Worm (Caenorhabditis elegans): Measurements from ENCODE around the gene nsph-3.1.

The nsph-3.1 gene

ce11 chrIV:10935336-10935735 is 14.3 kb upstream of the nsph-3.1 start (continued):
- TF ChIP-seq T26A8.4 (GFP tag; IDR thresholded peaks at IDR 0.05): peak; percentile 50; the same call in 1 of the 2 replicates
- TF ChIP-seq F10B5.3 (tag; optimal IDR thresholded peaks at IDR 0.05): no peak
- peak; percentile 44; the same call in 1 of the 2 replicates for TF ChIP-seq php-3 (GFP tag; IDR thresholded peaks at IDR 0.05)
- 0 out of 2 replicates have a peak, but pooled peaks have one; percentile 54 for TF ChIP-seq lin-1 (GFP tag; IDR thresholded peaks at IDR 0.05)
- no peak for TF ChIP-seq Y105C5A.15 (GFP tag; IDR thresholded peaks at IDR 0.05)
- no peak; the same call in 1 of the 2 replicates for TF ChIP-seq ceh-44 (GFP tag; IDR thresholded peaks at IDR 0.05)
- TF ChIP-seq lsy-2 (tag; optimal IDR thresholded peaks at IDR 0.05): peak; percentile 85 to 90
- peak; percentile 78 for TF ChIP-seq T20F7.1 (GFP tag; optimal IDR thresholded peaks at IDR 0.05)
- TF ChIP-seq ceh-62 (tag; optimal IDR thresholded peaks at IDR 0.05): no peak
- TF ChIP-seq gei-8 (GFP tag; optimal IDR thresholded peaks at IDR 0.05): peak; percentile 4
- peak; percentile 100 for TF ChIP-seq hlh-30 (tag; optimal IDR thresholded peaks at IDR 0.05; ENCODE audit: insufficient read depth)
- no peak for TF ChIP-seq daf-19 (GFP tag; conservative IDR thresholded peaks at IDR 0.05)
- TF ChIP-seq spr-1 (tag; optimal IDR thresholded peaks at IDR 0.05): no peak
- peak; percentile 91 for TF ChIP-seq mxl-2 (GFP tag; conservative IDR thresholded peaks at IDR 0.05)
- peak; percentile 33; the same call in 1 of the 2 replicates for TF ChIP-seq snpc-1.2 (GFP tag; IDR thresholded peaks at IDR 0.05)
- no peak for TF ChIP-seq daf-12 (tag; optimal IDR thresholded peaks at IDR 0.05)
- peak; percentile 52 to 88 for TF ChIP-seq mdl-1 (tag; optimal IDR thresholded peaks at IDR 0.05)
- TF ChIP-seq F44E2.7 (GFP tag; IDR thresholded peaks at IDR 0.05): no peak
- no peak for TF ChIP-seq pha-4 (GFP tag; IDR thresholded peaks at IDR 0.05)
- no peak for TF ChIP-seq pha-4 (tag; optimal IDR thresholded peaks at IDR 0.05)
- TF ChIP-seq vab-7 (GFP tag; IDR thresholded peaks at IDR 0.05): peak; percentile 54
- TF ChIP-seq Y5F2A.4 (GFP tag; optimal IDR thresholded peaks at IDR 0.05): no peak
- no peak for TF ChIP-seq Y48G9A.11 (GFP tag; IDR thresholded peaks at IDR 0.05)
- no peak for TF ChIP-seq dmd-9 (GFP tag; IDR thresholded peaks at IDR 0.05)
- TF ChIP-seq dmd-8 (GFP tag; IDR thresholded peaks at IDR 0.05): no peak
- TF ChIP-seq tra-1 (GFP tag; IDR thresholded peaks at IDR 0.05): peak; percentile 84
- TF ChIP-seq set-16 (GFP tag; IDR thresholded peaks at IDR 0.05): peak; percentile 49
- TF ChIP-seq lin-38 (GFP tag; IDR thresholded peaks at IDR 0.05): no peak
- no peak for TF ChIP-seq madf-5 (GFP tag; IDR thresholded peaks at IDR 0.05)
- TF ChIP-seq nhr-28 (tag; optimal IDR thresholded peaks at IDR 0.05): peak; percentile 55
- TF ChIP-seq nhr-6 (tag; optimal IDR thresholded peaks at IDR 0.05): peak; percentile 67
- no peak for TF ChIP-seq fkh-10 (GFP tag; optimal IDR thresholded peaks at IDR 0.05)
- TF ChIP-seq aha-1 (tag): peak; percentile 75
- peak; percentile 62 for TF ChIP-seq attf-4 (tag; optimal IDR thresholded peaks at IDR 0.05)
- TF ChIP-seq zip-11 (GFP tag; IDR thresholded peaks at IDR 0.05): no peak
- peak; percentile 80 for TF ChIP-seq mdt-29 (GFP tag; IDR thresholded peaks at IDR 0.05)
- peak in 1 of 2 experiments; percentile 62 for TF ChIP-seq hif-1 (tag; optimal IDR thresholded peaks at IDR 0.05)

DNA sequence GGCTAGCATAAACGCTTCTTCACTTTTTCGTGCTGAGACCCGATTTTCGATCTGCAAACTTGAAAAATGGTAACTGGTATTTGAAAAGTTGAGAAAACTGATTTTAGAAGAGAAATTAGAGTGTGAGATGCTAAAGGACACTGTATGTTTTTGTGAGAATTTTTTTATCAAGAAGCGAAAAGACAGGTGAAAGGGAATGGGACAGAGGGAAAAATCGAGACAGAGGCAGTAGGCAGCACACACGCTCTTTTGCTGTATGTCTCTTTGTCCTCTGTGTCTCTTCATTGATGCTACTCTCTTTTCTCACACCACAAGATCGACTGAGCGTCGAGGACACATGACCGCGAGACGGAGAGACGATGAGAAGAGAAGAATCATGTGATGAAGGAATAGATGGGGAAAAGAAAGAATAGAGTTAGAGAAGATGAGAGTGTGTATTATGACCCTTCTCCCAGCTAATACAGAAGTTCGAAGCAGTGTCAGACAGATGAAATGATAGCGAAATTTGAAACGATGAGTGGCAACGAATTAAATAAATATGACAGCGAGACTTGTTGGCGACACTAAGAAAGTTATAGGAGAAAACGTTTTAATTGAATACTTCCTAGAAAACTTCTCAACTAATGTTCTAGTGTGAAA is 13.6 kb upstream of the nsph-3.1 start, which contains the start of gene lgg-2:
Gene lgg-2 (minus strand): TSS at position 51 of the 639 bp plus-strand sequence.
- peak; percentile 93 for TF ChIP-seq mdt-29 (GFP tag; IDR thresholded peaks at IDR 0.05)
- no peak for TF ChIP-seq lin-15B (tag; optimal IDR thresholded peaks at IDR 0.05)
- TF ChIP-seq hmg-1.1 (GFP tag; IDR thresholded peaks at IDR 0.05): peak; percentile 87
- no peak for TF ChIP-seq dmd-9 (GFP tag; IDR thresholded peaks at IDR 0.05)
- TF ChIP-seq nhr-41 (GFP tag; IDR thresholded peaks at IDR 0.05): peak; percentile 84
- peak; percentile 87 for TF ChIP-seq ceh-20 (GFP tag; IDR thresholded peaks at IDR 0.05)
- TF ChIP-seq spr-1 (tag; optimal IDR thresholded peaks at IDR 0.05): peak; percentile 82
- TF ChIP-seq unc-62 (GFP tag; optimal IDR thresholded peaks at IDR 0.05 in 1 of 2): peak in 1 of 2 experiments; percentile 99
- peak; percentile 67 for TF ChIP-seq unc-62 (tag; optimal IDR thresholded peaks at IDR 0.05)
- no peak for TF ChIP-seq daf-12 (tag; optimal IDR thresholded peaks at IDR 0.05)
- no peak for TF ChIP-seq ceh-44 (GFP tag; IDR thresholded peaks at IDR 0.05)
- TF ChIP-seq ceh-62 (tag; optimal IDR thresholded peaks at IDR 0.05): no peak
- peak; percentile 54; the same call in 1 of the 2 replicates for TF ChIP-seq lin-29 (GFP tag; IDR thresholded peaks at IDR 0.05)
- peak; percentile 65 for TF ChIP-seq attf-4 (tag; optimal IDR thresholded peaks at IDR 0.05)
- peak; percentile 86 for TF ChIP-seq mes-2 (tag; optimal IDR thresholded peaks at IDR 0.05; ENCODE audit: poor library complexity, severe bottlenecking)
- TF ChIP-seq Y105C5A.15 (GFP tag; IDR thresholded peaks at IDR 0.05): peak; percentile 58; the same call in 1 of the 2 replicates
- TF ChIP-seq egl-27 (tag; optimal IDR thresholded peaks at IDR 0.05): no peak
- TF ChIP-seq ama-1 (optimal IDR thresholded peaks at IDR 0.05): peak; percentile 19
- no peak for TF ChIP-seq lir-3 (tag; optimal IDR thresholded peaks at IDR 0.05)
- TF ChIP-seq Y5F2A.4 (GFP tag; optimal IDR thresholded peaks at IDR 0.05): peak; percentile 12
- TF ChIP-seq hif-1 (tag; optimal IDR thresholded peaks at IDR 0.05): peak; percentile 24 to 77
- no peak for TF ChIP-seq skn-1 (tag; optimal IDR thresholded peaks at IDR 0.05)
- TF ChIP-seq nhr-76 (tag; optimal IDR thresholded peaks at IDR 0.05): peak; percentile 22
